Fruit fly (Drosophila melanogaster) Kc167 (cell line): ENCODE measurements around the gene CG14014.

Experiments used
- Myc ChIP-seq: fragments of >200 bp; optimal IDR thresholded peaks from 2 replicates; lab custom pipeline; 2017; ENCODE audit warnings: missing external identifiers
- Sin3A ChIP-seq: fragments of >200 bp; optimal IDR thresholded peaks from 2 replicates; lab custom pipeline; 2018; ENCODE audit warnings: missing external identifiers
- insv ChIP-seq: fragments of >200 bp; optimal IDR thresholded peaks from 3 replicates; lab custom pipeline; 2018; ENCODE audit warnings: missing external identifiers
- psq ChIP-seq: fragments of >200 bp; optimal IDR thresholded peaks from 2 replicates; lab custom pipeline; 2017; ENCODE audit warnings: missing external identifiers

DNA sequence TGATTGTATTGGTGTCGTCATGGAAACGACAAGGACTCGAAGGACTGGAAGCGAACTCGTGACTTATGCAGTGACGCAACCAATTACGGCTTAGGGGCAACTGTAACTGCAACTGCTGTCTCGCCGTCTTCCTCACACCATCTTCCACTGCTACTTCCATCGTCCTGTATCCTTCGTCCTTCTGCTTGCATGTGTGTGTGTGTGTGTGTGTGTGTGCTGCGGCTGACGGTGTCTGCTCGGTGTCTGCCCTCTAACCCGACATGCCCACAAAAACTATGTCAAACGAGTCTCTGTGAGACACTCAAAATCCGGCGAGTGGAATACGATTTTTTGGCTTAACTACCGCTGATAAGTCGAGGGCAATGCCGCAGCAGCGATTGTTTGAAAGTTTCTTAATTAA lies 43.2 kb upstream of the CG14014 start:
- TF ChIP-seq insv (lab: Kevin White, UChicago) (no peak), Myc (no peak), psq (lab: Kevin White, UChicago) (no peak), Sin3A (lab: Kevin White, UChicago) (no peak)
